Worm (Caenorhabditis elegans) whole organism, L3 larva: Measurements from ENCODE around the gene K08H2.2.

Experiments
- elt-1 ChIP-seq: fragments of 150-350 bp; optimal IDR thresholded peaks from 2 replicates; lab custom pipeline; 2014; ENCODE audit warnings: missing biosample characterization, missing genetic modification characterization
- jun-1 ChIP-seq: fragments of 150-350 bp; optimal IDR thresholded peaks from 2 replicates; lab custom pipeline; 2014; ENCODE audit warnings: missing biosample characterization, missing genetic modification reagents, missing genetic modification characterization
- nfya-1 ChIP-seq: sonication (generic microtip); optimal IDR thresholded peaks from 2 replicates; lab custom pipeline; 2017; ENCODE audit warnings: missing genetic modification characterization, mild to moderate bottlenecking, missing compliant biosample characterization, antibody characterized with exemption, moderate library complexity; ENCODE audit not compliant: insufficient read depth
- snpc-4 ChIP-seq: fragments of 150-350 bp; optimal IDR thresholded peaks from 2 replicates; lab custom pipeline; 2014; ENCODE audit warnings: missing biosample characterization, missing genetic modification characterization

ce11 chrX:13190912-13191311 lies 43.9 kb downstream of the K08H2.2 start, which contains the start of gene gpa-6:
- TF ChIP-seq nfya-1 (tag; lab: Kevin White, UChicago) = no peak
- TF ChIP-seq jun-1 (tag; lab: Kevin White, UChicago) = no peak
- no peak for TF ChIP-seq snpc-4 (tag; lab: Kevin White, UChicago)
- TF ChIP-seq elt-1 (tag; lab: Kevin White, UChicago) = no peak
